Worm (Caenorhabditis elegans): ENCODE measurements around the gene lin-45.

DNA sequence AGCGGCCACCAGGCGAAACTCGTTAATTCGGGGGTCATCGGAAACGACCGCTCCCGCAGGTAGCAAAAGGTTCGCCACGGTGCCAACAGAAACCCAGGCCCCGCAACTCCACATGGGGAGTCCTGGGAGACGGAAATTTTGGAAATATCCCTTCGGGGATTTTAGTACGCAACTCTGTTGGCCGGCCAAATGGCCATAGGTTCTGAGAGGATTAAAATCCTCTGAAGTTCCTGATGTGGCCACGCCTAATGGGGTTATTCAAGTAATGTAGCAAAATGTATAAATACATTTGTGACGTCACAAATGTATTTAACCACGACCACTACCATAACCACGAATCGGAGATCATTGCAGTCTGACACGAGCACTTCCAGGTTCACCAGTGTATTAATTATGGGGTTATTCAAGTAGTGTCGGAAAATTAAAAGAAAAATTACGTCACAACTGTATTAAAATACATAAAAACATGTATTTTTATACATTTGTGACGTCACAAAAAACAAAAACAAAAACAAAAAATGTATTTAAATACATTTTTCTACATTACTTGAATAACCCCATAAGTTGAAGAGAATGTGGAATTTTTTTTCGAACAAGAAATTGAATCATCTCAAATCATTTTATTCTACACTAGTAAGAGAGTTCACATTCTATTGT is 45.1 kb upstream of the lin-45 start:
- TF ChIP-seq ham-2 (GFP tag; optimal IDR thresholded peaks at IDR 0.05) (no peak), ztf-11 (tag; optimal IDR thresholded peaks at IDR 0.05) (no peak), nhr-2 (tag; optimal IDR thresholded peaks at IDR 0.05) (no peak), flh-1 (GFP tag; optimal IDR thresholded peaks at IDR 0.05) (no peak), nhr-12 (tag; optimal IDR thresholded peaks at IDR 0.05) (no peak), nhr-237 (tag; optimal IDR thresholded peaks at IDR 0.05) (no peak), ces-1 (GFP tag; optimal IDR thresholded peaks at IDR 0.05) (peak; percentile 0), unc-39 (tag; optimal IDR thresholded peaks at IDR 0.05) (no peak), pha-4 (tag; optimal IDR thresholded peaks at IDR 0.05) (no peak), nhr-76 (tag; optimal IDR thresholded peaks at IDR 0.05) (no peak), lsy-2 (tag; optimal IDR thresholded peaks at IDR 0.05) (no peak)
